Worm (Caenorhabditis elegans): ENCODE measurements around the gene C55A1.4.
"Not testable (repeated sequence)": the region's sequence is repeated elsewhere in the genome, so short reads cannot be mapped to it uniquely, and the experiment has no call there.

C55A1.4 gene

DNA sequence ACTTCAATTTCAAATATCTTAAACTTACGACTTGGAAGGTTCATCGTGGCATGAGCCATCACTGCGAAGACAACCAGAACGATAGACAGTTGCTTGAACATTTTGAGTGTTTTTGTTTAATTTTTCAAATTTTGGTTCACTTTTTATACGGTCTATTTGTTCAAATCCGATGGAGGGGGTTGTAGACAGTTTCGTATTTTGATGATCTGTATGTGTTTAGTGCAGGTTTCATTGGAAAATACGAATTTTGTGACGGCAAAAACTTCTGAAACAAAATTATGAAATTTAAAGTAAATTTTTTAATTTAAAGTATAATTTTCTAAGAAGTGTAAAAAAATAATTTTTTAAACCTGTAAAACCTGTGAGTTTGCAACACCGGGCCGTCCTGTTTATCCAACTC lies at the start of gene C55A1.4:
Gene C55A1.4 (minus strand): TSS at position 101 of the 400 bp plus-strand sequence.
- not testable (repeated sequence) for TF ChIP-seq ceh-6 (GFP tag; optimal IDR thresholded peaks at IDR 0.05); ceh-24 (tag; optimal IDR thresholded peaks at IDR 0.05); elt-2 (tag; optimal IDR thresholded peaks at IDR 0.05)

DNA sequence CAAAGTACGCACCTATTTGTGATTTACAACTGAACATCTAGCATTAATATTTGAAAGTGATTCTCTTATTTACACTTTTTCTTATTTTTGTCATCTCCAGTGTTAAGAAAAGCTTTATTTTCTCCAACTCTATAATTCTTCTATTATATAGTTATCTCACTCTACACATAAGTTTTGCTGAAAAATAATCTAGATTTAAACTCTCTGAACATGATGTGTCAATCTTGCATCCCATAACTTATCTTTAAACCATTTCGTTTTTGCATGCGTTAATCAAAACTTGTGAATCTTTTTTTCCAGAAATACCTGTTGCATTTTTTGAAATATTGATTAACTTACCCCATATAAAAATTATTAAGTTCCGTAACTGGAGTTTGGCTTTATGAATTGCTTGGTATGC lies 46.9 kb upstream of the C55A1.4 start, which contains the start of gene nhr-268:
Gene nhr-268 (plus strand): TSS at position 301 of the 400 bp plus-strand sequence.
- no peak for TF ChIP-seq tbx-2 (tag; optimal IDR thresholded peaks at IDR 0.05)
- no peak for TF ChIP-seq elt-2 (tag; optimal IDR thresholded peaks at IDR 0.05)
- no peak for TF ChIP-seq nhr-11 (tag; optimal IDR thresholded peaks at IDR 0.05)
- TF ChIP-seq ztf-16 (tag; optimal IDR thresholded peaks at IDR 0.05) = no peak
- TF ChIP-seq hlh-6 (tag; optimal IDR thresholded peaks at IDR 0.05) = no peak

DNA sequence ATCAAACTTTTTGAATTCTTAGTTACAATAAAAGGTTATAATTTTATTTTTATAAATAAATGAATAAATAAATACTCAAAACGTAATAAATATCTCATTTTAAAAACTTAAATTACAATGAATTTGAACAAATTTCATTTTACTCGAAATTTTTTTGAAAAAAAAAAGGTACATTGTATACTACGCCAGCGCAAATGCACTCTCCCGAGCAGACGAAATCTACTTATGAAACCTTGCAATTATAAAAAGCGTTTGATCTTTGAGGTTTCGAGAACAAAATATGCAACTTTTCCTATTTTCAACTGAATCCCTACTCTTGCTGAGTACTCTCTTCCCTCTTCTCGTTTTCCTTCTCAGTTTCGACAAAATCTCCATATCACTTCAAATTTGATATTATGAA lies 44.6 kb upstream of the C55A1.4 start, which contains the start of gene nhr-197:
Gene nhr-197 (plus strand): TSS at position 301 of the 400 bp plus-strand sequence.
- TF ChIP-seq ets-4 (tag; optimal IDR thresholded peaks at IDR 0.05) = no peak
- TF ChIP-seq pqm-1 (tag; optimal IDR thresholded peaks at IDR 0.05) = no peak
- no peak for TF ChIP-seq ceh-48 (tag; optimal IDR thresholded peaks at IDR 0.05)
- TF ChIP-seq sox-4 (tag; optimal IDR thresholded peaks at IDR 0.05) = no peak
- TF ChIP-seq ahr-1 (tag; optimal IDR thresholded peaks at IDR 0.05) = no peak
- TF ChIP-seq dve-1 (tag; optimal IDR thresholded peaks at IDR 0.05) = no peak
- no peak for TF ChIP-seq tbx-7 (tag; optimal IDR thresholded peaks at IDR 0.05)
- no peak for TF ChIP-seq fax-1 (tag; optimal IDR thresholded peaks at IDR 0.05)
- TF ChIP-seq ceh-30 (tag; optimal IDR thresholded peaks at IDR 0.05) = no peak
- TF ChIP-seq elt-4 (tag; optimal IDR thresholded peaks at IDR 0.05) = no peak
- no peak for TF ChIP-seq lin-11 (tag; optimal IDR thresholded peaks at IDR 0.05)
- no peak for TF ChIP-seq ceh-45 (GFP tag; IDR thresholded peaks at IDR 0.05)
- TF ChIP-seq ceh-34 (tag; optimal IDR thresholded peaks at IDR 0.05) = no peak
- no peak for TF ChIP-seq ceh-14 (tag; optimal IDR thresholded peaks at IDR 0.05)
- TF ChIP-seq C38D4.7 (GFP tag; optimal IDR thresholded peaks at IDR 0.05) = no peak
- no peak for TF ChIP-seq ceh-9 (tag; optimal IDR thresholded peaks at IDR 0.05)
- TF ChIP-seq tbx-2 (tag; optimal IDR thresholded peaks at IDR 0.05) = no peak
- no peak for TF ChIP-seq madf-2 (tag; optimal IDR thresholded peaks at IDR 0.05)

DNA sequence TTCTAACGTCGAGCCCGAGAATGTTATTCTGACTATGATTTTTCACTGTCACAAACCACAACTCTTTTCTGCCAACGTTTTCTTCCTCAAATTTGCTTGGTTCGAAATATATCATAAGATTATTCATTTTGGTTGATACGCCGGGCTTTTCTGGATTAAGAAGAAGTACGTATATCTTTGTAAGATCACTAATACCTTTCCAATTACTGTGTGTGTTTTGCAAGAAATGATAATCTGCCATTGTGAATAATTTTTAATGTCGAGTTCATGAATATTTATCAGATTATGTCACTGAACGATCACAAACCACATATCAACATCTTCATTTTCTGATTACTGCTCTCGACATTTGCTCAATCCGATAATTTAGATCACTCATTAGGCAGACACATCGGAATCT lies 42.5 kb upstream of the C55A1.4 start, which contains the start of gene nhr-196:
Gene nhr-196 (plus strand): TSS at position 118 of the 400 bp plus-strand sequence.
- TF ChIP-seq pax-1 (tag; optimal IDR thresholded peaks at IDR 0.05) (no peak), K02D7.2 (tag; optimal IDR thresholded peaks at IDR 0.05) (no peak)

DNA sequence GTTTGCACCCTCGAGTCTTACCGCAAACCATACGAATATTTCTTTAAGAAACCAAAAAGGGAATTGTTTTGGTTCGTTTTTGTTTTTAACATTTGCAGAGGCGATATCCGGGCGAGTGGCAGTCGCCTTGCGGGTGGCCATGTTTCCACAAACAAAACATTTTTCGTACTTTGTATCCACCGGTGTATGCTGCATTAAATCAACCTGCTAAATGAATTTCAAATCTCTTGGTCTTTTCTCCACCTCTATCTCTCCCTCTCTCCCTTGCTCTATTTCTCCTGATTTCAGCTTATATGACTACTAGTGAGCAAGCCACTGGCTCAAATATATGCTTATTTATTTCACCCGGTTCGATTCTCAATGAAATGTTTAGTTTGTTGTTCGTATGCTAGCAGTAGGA lies 34.1 kb upstream of the C55A1.4 start, which contains the start of gene nhr-52:
Gene nhr-52 (plus strand): TSS at position 301 of the 400 bp plus-strand sequence.
- TF ChIP-seq ceh-24 (tag; optimal IDR thresholded peaks at IDR 0.05) = no peak
- no peak for TF ChIP-seq ztf-16 (tag; optimal IDR thresholded peaks at IDR 0.05)
- no peak for TF ChIP-seq unc-42 (tag; optimal IDR thresholded peaks at IDR 0.05)
- TF ChIP-seq sdc-2 (tag; optimal IDR thresholded peaks at IDR 0.05) = no peak
- TF ChIP-seq ceh-30 (tag; optimal IDR thresholded peaks at IDR 0.05) = no peak
- no peak for TF ChIP-seq ref-2 (tag; optimal IDR thresholded peaks at IDR 0.05)

DNA sequence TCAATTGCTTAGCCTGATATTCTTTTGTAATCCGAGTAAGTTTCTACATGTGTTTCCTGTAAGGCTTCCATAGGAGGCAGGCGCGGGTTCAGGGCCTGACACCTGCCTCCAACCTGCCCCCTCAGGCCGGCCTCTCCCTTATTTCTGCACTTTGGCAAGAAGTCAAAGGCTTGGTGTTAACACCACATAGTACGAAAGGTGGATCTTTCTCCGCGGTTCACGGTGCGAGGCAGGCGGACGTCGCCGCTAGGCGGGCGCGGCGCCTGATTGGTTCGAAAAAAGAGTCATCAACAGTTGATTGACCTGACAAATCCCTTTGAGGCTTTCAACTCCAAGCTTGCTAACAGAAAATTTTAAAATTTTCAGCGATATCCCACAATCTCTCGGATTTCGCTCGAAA lies 31.8 kb upstream of the C55A1.4 start:
- TF ChIP-seq K02D7.2 (tag; optimal IDR thresholded peaks at IDR 0.05) = no peak
- no peak for TF ChIP-seq nhr-11 (tag; optimal IDR thresholded peaks at IDR 0.05)
- TF ChIP-seq elt-4 (tag; optimal IDR thresholded peaks at IDR 0.05) = no peak
- TF ChIP-seq ahr-1 (tag; optimal IDR thresholded peaks at IDR 0.05) = no peak
- no peak for TF ChIP-seq lin-11 (tag; optimal IDR thresholded peaks at IDR 0.05)
- TF ChIP-seq fkh-10 (GFP tag; optimal IDR thresholded peaks at IDR 0.05) = no peak
- TF ChIP-seq unc-3 (GFP tag; conservative IDR thresholded peaks at IDR 0.05) = no peak
- TF ChIP-seq unc-3 (tag; optimal IDR thresholded peaks at IDR 0.05) = no peak
- no peak for TF ChIP-seq ref-2 (tag; optimal IDR thresholded peaks at IDR 0.05)
- no peak for TF ChIP-seq ceh-19 (GFP tag; optimal IDR thresholded peaks at IDR 0.05)
- TF ChIP-seq lim-6 (tag; optimal IDR thresholded peaks at IDR 0.05) = no peak
- no peak for TF ChIP-seq hlh-6 (tag; optimal IDR thresholded peaks at IDR 0.05)
- TF ChIP-seq rnt-1 (tag; optimal IDR thresholded peaks at IDR 0.05) = no peak
- no peak for TF ChIP-seq Y22D7AL.16 (tag; optimal IDR thresholded peaks at IDR 0.05)
- TF ChIP-seq gmeb-2 (tag; optimal IDR thresholded peaks at IDR 0.05) = no peak
- no peak for TF ChIP-seq mec-3 (tag; optimal IDR thresholded peaks at IDR 0.05; ENCODE audit: borderline replicate concordance)
- TF ChIP-seq dmd-4 (tag; optimal IDR thresholded peaks at IDR 0.05; ENCODE audit: borderline replicate concordance) = no peak
- no peak for TF ChIP-seq pax-1 (tag; optimal IDR thresholded peaks at IDR 0.05)
- no peak for TF ChIP-seq pros-1 (tag; optimal IDR thresholded peaks at IDR 0.05)
- TF ChIP-seq syd-9 (tag; optimal IDR thresholded peaks at IDR 0.05) = no peak
